Worm (Caenorhabditis elegans): ENCODE results near the gene arrd-17.

The arrd-17 gene

DNA sequence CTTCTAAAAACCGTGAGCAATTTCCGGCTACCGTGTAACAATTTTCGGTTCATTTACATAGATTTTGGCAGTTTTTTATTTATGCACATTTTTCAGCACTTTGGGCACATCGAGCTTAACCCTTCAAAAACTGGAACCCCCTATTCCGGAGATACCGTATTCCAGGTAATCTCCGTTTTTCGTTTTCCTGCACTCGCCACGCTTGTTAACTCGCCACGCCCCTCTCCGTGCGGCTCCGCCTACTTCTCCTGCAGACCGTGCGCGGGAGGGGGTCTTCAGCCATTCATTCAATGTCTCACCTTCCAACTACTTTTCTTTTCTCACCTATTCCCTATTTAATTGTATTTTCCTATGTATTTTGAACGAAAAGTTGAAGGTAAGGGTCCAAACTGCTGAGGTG is 29.5 kb upstream of the arrd-17 start:
- peak; percentile 32; the same call in 1 of the 2 replicates for TF ChIP-seq set-16 (GFP tag; IDR thresholded peaks at IDR 0.05)
- TF ChIP-seq egl-43 (GFP tag; IDR thresholded peaks at IDR 0.05): 0 out of 2 replicates have a peak, but pooled peaks have one; percentile 45
- no peak for TF ChIP-seq ctbp-1 (GFP tag; IDR thresholded peaks at IDR 0.05)

DNA sequence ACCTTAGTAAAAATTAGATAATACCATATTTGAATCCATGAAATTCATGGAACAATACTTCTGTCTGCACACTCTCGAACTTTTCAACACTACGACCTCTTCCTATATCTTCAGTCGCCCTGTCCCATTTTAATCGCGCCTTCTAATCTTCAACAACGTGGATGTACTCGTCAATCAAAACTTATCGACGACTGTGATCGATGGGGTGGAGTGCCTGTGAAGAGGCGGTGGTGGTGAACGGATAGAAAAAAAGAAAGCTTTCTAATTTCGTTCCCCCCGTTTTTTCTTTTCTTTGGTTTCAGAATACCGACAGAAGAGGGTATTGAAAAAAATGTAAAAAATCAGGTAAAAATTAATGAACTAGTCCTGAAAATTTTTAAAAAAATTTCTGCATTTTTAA is 28.4 kb upstream of the arrd-17 start:
- TF ChIP-seq ZK337.2 (GFP tag; IDR thresholded peaks at IDR 0.05): no peak
- TF ChIP-seq mdl-1 (tag; optimal IDR thresholded peaks at IDR 0.05): no peak
- no peak for TF ChIP-seq F37D6.2 (tag; optimal IDR thresholded peaks at IDR 0.05)

DNA sequence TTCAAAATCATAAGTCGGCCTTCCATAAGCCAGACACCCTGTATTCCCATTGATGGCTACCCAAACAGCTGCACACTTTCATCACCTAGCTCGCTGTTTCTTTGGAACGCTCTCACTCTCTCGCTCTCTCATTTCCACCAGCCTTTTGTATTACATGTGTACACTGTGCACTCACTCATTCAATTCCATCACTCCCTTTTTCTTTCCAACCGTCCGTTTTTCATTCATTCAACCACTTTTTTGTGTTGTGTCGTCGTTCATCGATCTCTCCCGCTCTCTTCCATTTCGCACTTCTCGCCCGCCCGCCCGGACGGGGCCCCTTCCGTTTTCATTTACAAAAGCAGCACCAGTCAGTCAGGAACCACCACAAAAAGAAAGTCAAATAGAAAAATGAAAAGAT is 27.4 kb upstream of the arrd-17 start:
- TF ChIP-seq hlh-11 (tag; optimal IDR thresholded peaks at IDR 0.05) (peak; percentile 40), nhr-28 (tag; optimal IDR thresholded peaks at IDR 0.05) (peak; percentile 34), nhr-77 (tag; optimal IDR thresholded peaks at IDR 0.05) (no peak), zfp-3 (GFP tag; conservative IDR thresholded peaks at IDR 0.05) (no peak), mdl-1 (tag; optimal IDR thresholded peaks at IDR 0.05) (no peak), daf-16 (GFP tag; optimal IDR thresholded peaks at IDR 0.05) (no peak), daf-16 (tag; optimal IDR thresholded peaks at IDR 0.05) (peak; percentile 28), mep-1 (tag; optimal IDR thresholded peaks at IDR 0.05) (peak; percentile 51), daf-19 (GFP tag; conservative IDR thresholded peaks at IDR 0.05) (no peak), skn-1 (tag; optimal IDR thresholded peaks at IDR 0.05) (no peak), pqm-1 (tag; optimal IDR thresholded peaks at IDR 0.05) (peak; percentile 31), hmg-1.1 (GFP tag; IDR thresholded peaks at IDR 0.05) (no peak), dve-1 (tag; optimal IDR thresholded peaks at IDR 0.05; ENCODE audit: insufficient read depth) (peak; percentile 16), mes-2 (tag; optimal IDR thresholded peaks at IDR 0.05; ENCODE audit: poor library complexity, severe bottlenecking) (peak; percentile 36), dmd-8 (GFP tag; IDR thresholded peaks at IDR 0.05) (no peak), pha-4 (GFP tag; IDR thresholded peaks at IDR 0.05) (no peak), pha-4 (tag; optimal IDR thresholded peaks at IDR 0.05) (peak; percentile 19), lim-7 (GFP tag; IDR thresholded peaks at IDR 0.05) (0 out of 2 replicates have a peak, but pooled peaks have one; percentile 35)

ce11 chrIII:13656680-13657079 is 26.1 kb upstream of the arrd-17 start:
- TF ChIP-seq nhr-76 (tag; optimal IDR thresholded peaks at IDR 0.05) (no peak), zag-1 (tag; optimal IDR thresholded peaks at IDR 0.05) (no peak), dmd-9 (GFP tag; IDR thresholded peaks at IDR 0.05) (no peak), lin-1 (GFP tag; IDR thresholded peaks at IDR 0.05) (no peak), F10B5.3 (tag; optimal IDR thresholded peaks at IDR 0.05) (no peak), egl-43 (GFP tag; IDR thresholded peaks at IDR 0.05) (peak; percentile 41; the same call in 1 of the 2 replicates), unc-39 (tag; optimal IDR thresholded peaks at IDR 0.05) (no peak), ceh-20 (GFP tag; IDR thresholded peaks at IDR 0.05) (no peak)

DNA sequence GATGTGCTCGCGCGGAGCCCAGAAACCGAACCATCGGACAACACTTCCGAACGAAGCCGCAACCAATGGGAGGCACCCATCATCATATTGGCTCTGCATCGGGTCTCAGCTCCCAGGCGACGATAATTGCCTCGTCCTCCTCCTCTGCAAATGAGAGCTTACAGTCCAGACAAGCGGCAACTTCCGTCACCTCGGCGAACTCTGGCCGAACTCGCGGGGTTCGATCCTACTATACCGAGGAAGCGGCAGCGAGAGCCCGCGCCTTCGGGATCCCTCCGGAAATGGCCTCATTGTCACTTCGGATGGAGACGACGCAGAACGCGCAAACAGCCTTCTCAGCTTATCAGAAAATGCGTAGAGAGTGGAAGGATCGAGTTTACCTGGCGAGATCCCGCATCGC is 24.3 kb upstream of the arrd-17 start:
- TF ChIP-seq set-16 (GFP tag; IDR thresholded peaks at IDR 0.05): peak; percentile 89
- TF ChIP-seq Y105C5A.15 (GFP tag; IDR thresholded peaks at IDR 0.05): no peak

DNA sequence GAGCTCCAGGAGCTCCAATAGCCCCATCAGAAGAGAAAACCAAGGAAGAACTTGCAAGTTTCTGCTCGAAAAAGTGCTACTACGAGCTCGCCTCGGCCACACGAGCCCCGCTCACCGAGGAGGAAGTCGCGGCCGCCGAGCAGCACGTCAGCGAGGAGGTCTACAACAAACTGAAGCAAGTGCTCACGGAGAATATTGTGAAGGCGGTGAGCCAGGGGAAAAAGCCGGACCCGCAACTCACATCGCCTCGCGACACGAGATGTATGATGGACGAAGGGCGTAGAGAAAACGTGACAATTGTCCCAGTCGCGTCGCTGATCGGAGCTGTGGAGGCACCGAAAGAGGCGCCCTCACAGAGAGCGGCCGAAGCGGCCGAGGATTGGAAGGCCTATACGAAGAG is 22.1 kb upstream of the arrd-17 start:
- no peak for TF ChIP-seq egl-43 (GFP tag; IDR thresholded peaks at IDR 0.05)
- TF ChIP-seq set-16 (GFP tag; IDR thresholded peaks at IDR 0.05): peak; percentile 77
- 0 out of 2 replicates have a peak, but pooled peaks have one; percentile 6 for TF ChIP-seq F44E2.7 (GFP tag; IDR thresholded peaks at IDR 0.05)
- no peak for TF ChIP-seq rbr-2 (tag; optimal IDR thresholded peaks at IDR 0.05)
- no peak for TF ChIP-seq tra-1 (GFP tag; IDR thresholded peaks at IDR 0.05)
- no peak for TF ChIP-seq dpl-1 (GFP tag; optimal IDR thresholded peaks at IDR 0.05)
- TF ChIP-seq lin-29 (GFP tag; IDR thresholded peaks at IDR 0.05): no peak

All from whole organism, L4 larva.